Worm (Caenorhabditis elegans) whole organism, L4 larva: ENCODE data around the gene fbxc-34.

Experiments
- aly-2 ChIP-seq: sonication (generic microtip); optimal IDR thresholded peaks from 2 replicates; lab custom pipeline; 2018; ENCODE audit warnings: missing biosample characterization, missing genetic modification characterization
- fos-1 ChIP-seq: fragments of 150-350 bp; optimal IDR thresholded peaks from 2 replicates; lab custom pipeline; 2014; ENCODE audit warnings: missing biosample characterization, missing genetic modification characterization
- mdl-1 ChIP-seq, 2 experiments: fragments of 150-350 bp in 1 of 2; sonication (generic microtip) in 1 of 2; optimal IDR thresholded peaks; 2 replicates each; lab custom pipeline; 2014 to 2017; ENCODE audit warnings: missing biosample characterization in 2 of 2, missing genetic modification characterization in 2 of 2
- nhr-11 ChIP-seq: fragments of 150-350 bp; optimal IDR thresholded peaks from 2 replicates; lab custom pipeline; 2014; ENCODE audit warnings: missing biosample characterization, missing genetic modification characterization
- nhr-76 ChIP-seq: fragments of 150-350 bp; optimal IDR thresholded peaks from 2 replicates; lab custom pipeline; 2014; ENCODE audit warnings: missing biosample characterization, missing genetic modification characterization
- nhr-77 ChIP-seq: fragments of 150-350 bp; optimal IDR thresholded peaks from 2 replicates; lab custom pipeline; 2014; ENCODE audit warnings: missing biosample characterization, missing genetic modification characterization
- pha-4 ChIP-seq, 2 experiments: fragments of 150-350 bp in 1 of 2; fragments of 200-800 bp in 1 of 2; sonication (Bioruptor generic) in 1 of 2; IDR thresholded peaks in 1 of 2; optimal IDR thresholded peaks in 1 of 2; 2 replicates each; pipeline versions ENCODE4 v1.3.6 to Lab custom; 2014 to 2022; ENCODE audit warnings: missing genetic modification characterization in 2 of 2, missing genetic modification reagents in 2 of 2, missing biosample characterization in 1 of 2, missing compliant biosample characterization in 1 of 2
- pqm-1 ChIP-seq: sonication (generic microtip); optimal IDR thresholded peaks from 2 replicates; lab custom pipeline; 2017; ENCODE audit warnings: missing biosample characterization, missing genetic modification characterization
- unc-130 ChIP-seq: sonication (generic microtip); optimal IDR thresholded peaks from 2 replicates; lab custom pipeline; 2016; ENCODE audit warnings: missing genetic modification reagents, missing genetic modification characterization, missing compliant biosample characterization
- zag-1 ChIP-seq: fragments of 150-350 bp; optimal IDR thresholded peaks from 2 replicates; lab custom pipeline; 2014; ENCODE audit warnings: missing biosample characterization, missing genetic modification characterization

- TF ChIP-seq aly-2, result no peak
- TF ChIP-seq zag-1 (tag; lab: Kevin White, UChicago), result no peak
- no peak for TF ChIP-seq mdl-1 (tag; optimal IDR thresholded peaks at IDR 0.05; lab: Kevin White, UChicago)
- no peak for TF ChIP-seq pqm-1
- TF ChIP-seq fos-1 (tag; lab: Kevin White, UChicago), result no peak
- no peak for TF ChIP-seq pha-4 (GFP tag; IDR thresholded peaks at IDR 0.05; lab: Robert Waterston, UW)
- TF ChIP-seq pha-4 (tag; optimal IDR thresholded peaks at IDR 0.05; lab: Kevin White, UChicago), result no peak
- no peak for TF ChIP-seq unc-130
- no peak for TF ChIP-seq nhr-77 (tag; lab: Kevin White, UChicago)
- TF ChIP-seq nhr-11 (tag; lab: Kevin White, UChicago), result no peak
- no peak for TF ChIP-seq nhr-76 (tag; lab: Kevin White, UChicago)
Observed at ce11 chrII:905335-905734, 25.6 kb upstream of the fbxc-34 start.
